Fruit fly (Drosophila melanogaster) whole organism, embryonic: ENCODE results near the gene CG14958.
A peak's percentile ranks its signal among the peaks of the same experiment; 100 is the strongest.

Source experiments
- Adf1 ChIP-seq: fragments of 200-800 bp; sonication (Bioruptor generic); IDR thresholded peaks from 2 replicates; pipeline ENCODE4 v1.3.6; 2022; ENCODE audit warnings: missing biosample characterization, missing genetic modification characterization
- CG10209 ChIP-seq: fragments of 200-800 bp; sonication (Bioruptor generic); optimal IDR thresholded peaks from 3 replicates; lab custom pipeline; 2017; ENCODE audit warnings: missing biosample characterization, mild to moderate bottlenecking, missing genetic modification characterization, missing genetic modification reagents
- CG12236 ChIP-seq: fragments of 200-800 bp; sonication (Bioruptor generic); optimal IDR thresholded peaks from 2 replicates; lab custom pipeline; 2016; ENCODE audit warnings: missing biosample characterization, missing genetic modification characterization
- CG15073 ChIP-seq: fragments of 200-800 bp; sonication (Bioruptor generic); optimal IDR thresholded peaks from 2 replicates; lab custom pipeline; 2016; ENCODE audit warnings: missing biosample characterization, missing genetic modification characterization
- CG15514 ChIP-seq: fragments of 200-800 bp; sonication (Bioruptor generic); optimal IDR thresholded peaks from 3 replicates; lab custom pipeline; 2017; ENCODE audit warnings: missing biosample characterization, missing genetic modification characterization, mild to moderate bottlenecking, moderate library complexity, missing genetic modification reagents
- CG15696 ChIP-seq: fragments of 200-800 bp; sonication (Bioruptor generic); optimal IDR thresholded peaks from 2 replicates; lab custom pipeline; 2019; ENCODE audit warnings: missing biosample characterization, mild to moderate bottlenecking, missing genetic modification characterization, moderate library complexity
- CG1603 ChIP-seq: fragments of 200-800 bp; sonication (Bioruptor generic); optimal IDR thresholded peaks from 2 replicates; lab custom pipeline; 2019; ENCODE audit warnings: missing biosample characterization, mild to moderate bottlenecking, missing genetic modification characterization, moderate library complexity
- CG16863 ChIP-seq: fragments of 200-800 bp; sonication (Bioruptor generic); optimal IDR thresholded peaks from 3 replicates; lab custom pipeline; 2016; ENCODE audit warnings: missing biosample characterization, missing genetic modification characterization
- CG2199 ChIP-seq: fragments of 200-800 bp; sonication (Bioruptor generic); IDR thresholded peaks from 3 replicates; pipeline ENCODE4 v1.3.6; 2022; ENCODE audit warnings: missing biosample characterization, missing genetic modification characterization
- CG2712 ChIP-seq: fragments of 200-800 bp; optimal IDR thresholded peaks from 3 replicates; lab custom pipeline; 2019; ENCODE audit warnings: missing biosample characterization, mild to moderate bottlenecking, missing genetic modification characterization, moderate library complexity
- CG31388 ChIP-seq: fragments of 200-800 bp; sonication (Bioruptor generic); optimal IDR thresholded peaks from 2 replicates; lab custom pipeline; 2016; ENCODE audit warnings: missing biosample characterization, missing genetic modification characterization
- CG31441 ChIP-seq: fragments of 200-800 bp; sonication (Bioruptor generic); IDR thresholded peaks from 2 replicates; pipeline ENCODE4 v1.3.6; 2022; ENCODE audit warnings: missing biosample characterization, missing genetic modification characterization
- CG33557 ChIP-seq: fragments of 200-800 bp; sonication (Bioruptor generic); optimal IDR thresholded peaks from 2 replicates; lab custom pipeline; 2019; ENCODE audit warnings: missing biosample characterization, mild to moderate bottlenecking, missing genetic modification characterization, moderate library complexity
- CG34224 ChIP-seq: fragments of 200-800 bp; sonication (Bioruptor generic); IDR thresholded peaks from 3 replicates; pipeline ENCODE4 v1.3.6; 2022; ENCODE audit warnings: missing biosample characterization, missing genetic modification characterization; ENCODE audit not compliant: partially characterized antibody
- CG4360 ChIP-seq: fragments of 200-800 bp; sonication (Bioruptor generic); IDR thresholded peaks from 2 replicates; pipeline ENCODE4 v1.3.6; 2022; ENCODE audit warnings: missing biosample characterization, missing genetic modification characterization
- CG4730 ChIP-seq: fragments of 200-800 bp; sonication (Bioruptor generic); IDR thresholded peaks from 2 replicates; pipeline ENCODE4 v1.3.6; 2022; ENCODE audit warnings: missing biosample characterization, missing genetic modification characterization
- CG7556 ChIP-seq: fragments of 200-800 bp; sonication (Bioruptor generic); optimal IDR thresholded peaks from 2 replicates; lab custom pipeline; 2017; ENCODE audit warnings: missing biosample characterization, mild to moderate bottlenecking, missing genetic modification characterization
- CTCF ChIP-seq: fragments of 200-800 bp; sonication (Bioruptor generic); optimal IDR thresholded peaks from 2 replicates; lab custom pipeline; 2017; ENCODE audit warnings: missing biosample characterization, mild to moderate bottlenecking, missing genetic modification characterization, moderate library complexity
- Dll ChIP-seq: fragments of 200-800 bp; sonication (Bioruptor generic); IDR thresholded peaks from 4 replicates; pipeline ENCODE4 v1.3.6; 2022; ENCODE audit warnings: missing biosample characterization, missing genetic modification characterization; ENCODE audit not compliant: partially characterized antibody
- ERR ChIP-seq: fragments of 200-800 bp; sonication (Bioruptor generic); optimal IDR thresholded peaks from 2 replicates; lab custom pipeline; 2016; ENCODE audit warnings: missing biosample characterization, missing genetic modification characterization
- Gug ChIP-seq: fragments of 200-800 bp; sonication (Bioruptor generic); IDR thresholded peaks from 4 replicates; pipeline ENCODE4 v1.3.6; 2022; ENCODE audit warnings: missing biosample characterization, missing genetic modification characterization
- H2.0 ChIP-seq: fragments of 200-800 bp; sonication (Bioruptor generic); IDR thresholded peaks from 2 replicates; pipeline ENCODE4 v1.3.6; 2022; ENCODE audit warnings: missing biosample characterization, missing genetic modification characterization
- HLH4C ChIP-seq: fragments of 200-800 bp; sonication (Bioruptor generic); IDR thresholded peaks from 3 replicates; pipeline ENCODE4 v1.3.6; 2022; ENCODE audit warnings: missing biosample characterization, missing genetic modification characterization; ENCODE audit not compliant: partially characterized antibody
- Hmr ChIP-seq: fragments of 200-800 bp; sonication (Bioruptor generic); optimal IDR thresholded peaks from 3 replicates; lab custom pipeline; 2017; ENCODE audit warnings: mild to moderate bottlenecking, missing biosample characterization, missing genetic modification reagents, missing genetic modification characterization
- Hr39 ChIP-seq: fragments of >200 bp; optimal IDR thresholded peaks from 2 replicates; lab custom pipeline; 2017
- Jarid2 ChIP-seq: fragments of 200-800 bp; sonication (Bioruptor generic); optimal IDR thresholded peaks from 3 replicates; lab custom pipeline; 2017; ENCODE audit warnings: mild to moderate bottlenecking, missing biosample characterization, missing genetic modification reagents, missing genetic modification characterization
- Lpt ChIP-seq: fragments of >200 bp; optimal IDR thresholded peaks from 2 replicates; lab custom pipeline; 2018; ENCODE audit warnings: missing biosample characterization, missing genetic modification characterization
- MBD-R2 ChIP-seq: fragments of 200-800 bp; sonication (Bioruptor generic); IDR thresholded peaks from 2 replicates; pipeline ENCODE4 v1.3.6; 2022; ENCODE audit warnings: missing biosample characterization, missing genetic modification characterization
- Myb ChIP-seq: fragments of 200-800 bp; sonication (Bioruptor generic); optimal IDR thresholded peaks from 2 replicates; lab custom pipeline; 2016; ENCODE audit warnings: missing biosample characterization, missing genetic modification characterization
- Oli ChIP-seq: fragments of 200-800 bp; sonication (Bioruptor generic); optimal IDR thresholded peaks from 2 replicates; lab custom pipeline; 2018; ENCODE audit warnings: missing biosample characterization, mild to moderate bottlenecking, missing genetic modification characterization, moderate library complexity
- abd-A ChIP-seq: fragments of 200-800 bp; sonication (Bioruptor generic); optimal IDR thresholded peaks from 3 replicates; lab custom pipeline; 2019; ENCODE audit warnings: missing biosample characterization, mild to moderate bottlenecking, missing genetic modification characterization, moderate library complexity
- ac ChIP-seq: fragments of 200-800 bp; sonication (Bioruptor generic); optimal IDR thresholded peaks from 3 replicates; lab custom pipeline; 2017; ENCODE audit warnings: missing biosample characterization, mild to moderate bottlenecking, missing genetic modification characterization
- bbx ChIP-seq: fragments of 200-800 bp; sonication (Bioruptor generic); IDR thresholded peaks from 2 replicates; pipeline ENCODE4 v1.3.6; 2022; ENCODE audit warnings: missing biosample characterization, missing genetic modification characterization; ENCODE audit not compliant: partially characterized antibody
- bowl ChIP-seq: fragments of 200-800 bp; sonication (Bioruptor generic); IDR thresholded peaks from 2 replicates; pipeline ENCODE4 v1.3.6; 2022; ENCODE audit warnings: missing biosample characterization, missing genetic modification characterization
- dan ChIP-seq: fragments of 200-800 bp; sonication (Bioruptor generic); IDR thresholded peaks from 2 replicates; pipeline ENCODE4 v1.3.6; 2022; ENCODE audit warnings: missing biosample characterization, missing genetic modification characterization
- esg ChIP-seq: fragments of 200-800 bp; sonication (Bioruptor generic); conservative IDR thresholded peaks from 2 replicates; pipeline ENCODE4 v1.3.6; 2022; ENCODE audit warnings: missing biosample characterization, missing genetic modification characterization
- ftz-f1 ChIP-seq: fragments of 200-800 bp; sonication (Bioruptor generic); optimal IDR thresholded peaks from 2 replicates; lab custom pipeline; 2016; ENCODE audit warnings: missing biosample characterization, missing genetic modification characterization
- gce ChIP-seq: fragments of 200-800 bp; sonication (Bioruptor generic); IDR thresholded peaks from 3 replicates; pipeline ENCODE4 v1.3.6; 2022; ENCODE audit warnings: missing biosample characterization, missing genetic modification characterization
- her ChIP-seq: fragments of 200-800 bp; sonication (Bioruptor generic); optimal IDR thresholded peaks from 2 replicates; lab custom pipeline; 2016; ENCODE audit warnings: missing biosample characterization, missing genetic modification characterization
- hkb ChIP-seq, 2 experiments: fragments of 200-800 bp in 1 of 2; fragments of >200 bp in 1 of 2; sonication (Bioruptor generic) in 1 of 2; IDR thresholded peaks in 1 of 2; optimal IDR thresholded peaks in 1 of 2; 2 replicates each; pipeline versions ENCODE4 v1.3.6 to Lab custom; 2017 to 2022; ENCODE audit warnings: missing biosample characterization in 1 of 2, missing genetic modification characterization in 1 of 2
- insv ChIP-seq, 2 experiments: fragments of 200-800 bp; sonication (Bioruptor generic); optimal IDR thresholded peaks; 3 replicates each; lab custom pipeline; 2016 to 2018; ENCODE audit warnings: missing biosample characterization in 2 of 2, missing genetic modification characterization in 2 of 2
- lbe ChIP-seq: fragments of 200-800 bp; sonication (Bioruptor generic); optimal IDR thresholded peaks from 2 replicates; lab custom pipeline; 2016; ENCODE audit warnings: missing biosample characterization, mild to moderate bottlenecking, missing genetic modification characterization
- nau ChIP-seq: fragments of 200-800 bp; sonication (Bioruptor generic); optimal IDR thresholded peaks from 3 replicates; lab custom pipeline; 2017; ENCODE audit warnings: missing biosample characterization, mild to moderate bottlenecking, missing genetic modification characterization, missing genetic modification reagents
- org-1 ChIP-seq: fragments of 200-800 bp; sonication (Bioruptor generic); optimal IDR thresholded peaks from 2 replicates; lab custom pipeline; 2017; ENCODE audit warnings: missing biosample characterization, missing genetic modification characterization
- sc ChIP-seq, 3 experiments: fragments of >200 bp in 2 of 3; fragments of 200-800 bp in 1 of 3; sonication (Bioruptor generic) in 1 of 3; optimal IDR thresholded peaks; 2 replicates in 2 of 3; 3 replicates in 1 of 3; lab custom pipeline; 2017; ENCODE audit warnings: mild to moderate bottlenecking in 1 of 3, missing biosample characterization in 1 of 3, missing genetic modification characterization in 1 of 3, missing genetic modification reagents in 1 of 3
- sd ChIP-seq: fragments of 200-800 bp; sonication (Bioruptor generic); optimal IDR thresholded peaks from 3 replicates; lab custom pipeline; 2018; ENCODE audit warnings: missing biosample characterization, mild to moderate bottlenecking, missing genetic modification characterization, moderate library complexity
- sim ChIP-seq: fragments of 200-800 bp; sonication (Bioruptor generic); IDR thresholded peaks from 2 replicates; pipeline ENCODE4 v1.3.6; 2022; ENCODE audit warnings: missing biosample characterization, missing genetic modification characterization
- sisA ChIP-seq: fragments of 200-800 bp; sonication (Bioruptor generic); IDR thresholded peaks from 2 replicates; pipeline ENCODE4 v1.3.6; 2022; ENCODE audit warnings: missing biosample characterization, missing genetic modification characterization

CG14958 gene

DNA sequence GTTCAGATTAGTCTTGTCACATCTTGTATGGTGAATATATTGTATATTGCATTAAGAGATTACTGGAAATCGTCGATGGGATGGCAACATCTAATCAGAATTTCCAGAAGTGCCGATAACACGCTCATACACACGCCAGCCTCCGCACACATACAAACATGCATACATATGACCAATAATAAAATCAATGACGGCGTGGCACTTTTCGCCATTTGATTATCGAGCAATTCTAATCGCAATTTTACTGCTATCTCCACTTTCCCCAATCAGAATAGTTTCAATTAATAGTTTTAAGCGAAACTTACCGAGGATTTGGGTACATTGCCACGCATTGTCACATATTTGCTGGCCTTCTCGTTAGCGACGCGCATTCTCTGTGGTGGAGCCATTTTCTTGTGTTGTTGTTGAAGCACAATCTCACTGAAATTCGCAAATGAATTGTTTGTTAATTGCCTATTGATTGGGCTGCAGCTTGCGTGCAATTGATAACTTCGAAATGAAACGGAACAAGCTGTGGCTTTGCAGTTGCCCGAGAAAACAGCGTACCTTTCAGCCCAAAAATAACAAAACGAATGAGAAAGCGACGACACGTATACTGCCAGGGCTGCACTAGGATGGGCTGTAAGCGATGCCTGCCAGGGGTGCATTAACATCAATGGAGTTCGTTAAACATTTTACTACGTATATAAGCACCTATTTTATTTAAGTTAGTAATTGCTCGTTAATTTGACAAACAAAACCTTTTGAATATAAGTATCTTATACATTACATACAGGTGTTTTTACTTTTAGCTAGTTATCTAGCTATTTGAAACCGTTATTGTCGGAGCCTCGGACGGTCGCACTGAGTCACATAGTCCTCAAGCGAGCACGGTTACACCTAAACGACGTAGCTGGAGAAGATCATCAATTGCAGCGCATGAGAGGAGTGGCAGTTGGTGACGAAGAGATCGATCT lies 8.9 kb downstream of the CG14958 start, which contains the start of the genes CG32276 and gry (continued):
- no peak; the same call in 2 of the 3 replicates for TF ChIP-seq HLH4C (GFP tag; lab: Robert Waterston, UW)
- TF ChIP-seq CG33557 (GFP tag; lab: Kevin White, UChicago) = peak; percentile 54
- peak; percentile 30 for TF ChIP-seq org-1
- peak; percentile 77 for TF ChIP-seq Myb (GFP tag; lab: Kevin White, UChicago)
- TF ChIP-seq CG2199 (GFP tag; lab: Robert Waterston, UW) = 0 out of 3 replicates have a peak, but pooled peaks have one; percentile 32
- TF ChIP-seq Jarid2 (GFP tag; lab: Kevin White, UChicago) = peak; percentile 50
- TF ChIP-seq CG12236 = peak; percentile 41
- peak; percentile 68; the same call in 2 of the 4 replicates for TF ChIP-seq Gug (GFP tag; lab: Robert Waterston, UW)
- TF ChIP-seq CG4730 (GFP tag; lab: Robert Waterston, UW) = peak; percentile 47
- TF ChIP-seq lbe = peak; percentile 73
- peak; percentile 76 for TF ChIP-seq Hmr
- peak; percentile 65 for TF ChIP-seq esg
- peak; percentile 85 for TF ChIP-seq CG2712 (tag; lab: Kevin White, UChicago)
- TF ChIP-seq nau = no peak
- no peak for TF ChIP-seq bbx (GFP tag; lab: Robert Waterston, UW)
- peak; percentile 54 for TF ChIP-seq Oli
- no peak; the same call in 2 of the 3 replicates for TF ChIP-seq CG34224 (GFP tag; lab: Robert Waterston, UW)
- no peak for TF ChIP-seq dan
- TF ChIP-seq Lpt (GFP tag; lab: Kevin White, UChicago) = no peak
- TF ChIP-seq Hr39 (lab: Kevin White, UChicago) = no peak
- TF ChIP-seq ERR = peak; percentile 48
- TF ChIP-seq sc (optimal IDR thresholded peaks at IDR 0.05; lab: Kevin White, UChicago) = no peak
- TF ChIP-seq sc (GFP tag; optimal IDR thresholded peaks at IDR 0.05; lab: Kevin White, UChicago) = no peak
- TF ChIP-seq hkb (optimal IDR thresholded peaks at IDR 0.05; lab: Kevin White, UChicago) = peak; percentile 33
- TF ChIP-seq hkb (GFP tag; IDR thresholded peaks at IDR 0.05; lab: Robert Waterston, UW) = peak; percentile 65
- peak; percentile 71 for TF ChIP-seq her (GFP tag; lab: Kevin White, UChicago)
- TF ChIP-seq CG15073 (GFP tag; lab: Kevin White, UChicago) = no peak
- TF ChIP-seq CG4360 (GFP tag; lab: Robert Waterston, UW) = peak; percentile 55; the same call in 1 of the 2 replicates
- no peak; the same call in 1 of the 2 replicates for TF ChIP-seq H2.0 (GFP tag; lab: Robert Waterston, UW)
- peak; percentile 85 for TF ChIP-seq MBD-R2 (GFP tag; lab: Robert Waterston, UW)
- TF ChIP-seq ac (GFP tag; lab: Kevin White, UChicago) = no peak
- no peak for TF ChIP-seq Adf1
- peak; percentile 43; the same call in 1 of the 4 replicates for TF ChIP-seq Dll (GFP tag; lab: Robert Waterston, UW)
- peak; percentile 64 for TF ChIP-seq CG10209
- peak; percentile 86 for TF ChIP-seq CG1603 (tag; lab: Kevin White, UChicago)
- peak in 1 of 2 experiments; percentile 91 for TF ChIP-seq insv (GFP tag; optimal IDR thresholded peaks at IDR 0.05; lab: Kevin White, UChicago)
- no peak for TF ChIP-seq CTCF
- TF ChIP-seq CG7556 = peak; percentile 60
- no peak for TF ChIP-seq bowl
- TF ChIP-seq sd (tag; lab: Kevin White, UChicago) = no peak
- TF ChIP-seq CG31441 = no peak
- peak; percentile 83 for TF ChIP-seq ftz-f1
- no peak for TF ChIP-seq gce (GFP tag; lab: Robert Waterston, UW)
- TF ChIP-seq sim = no peak
- TF ChIP-seq CG16863 (GFP tag; lab: Kevin White, UChicago) = peak; percentile 79
- peak; percentile 91 for TF ChIP-seq CG15514 (GFP tag; lab: Kevin White, UChicago)
- no peak for TF ChIP-seq abd-A
- TF ChIP-seq CG15696 (tag; lab: Kevin White, UChicago) = peak; percentile 75
- peak; percentile 55 for TF ChIP-seq CG31388 (GFP tag; lab: Kevin White, UChicago)
- peak; percentile 62; the same call in 1 of the 2 replicates for TF ChIP-seq sisA
